Worm (Caenorhabditis elegans) whole organism, mixed stage, embryonic: ENCODE measurements around the gene C08F11.17.

Experiments used
- bed-3 ChIP-seq: fragments of 200-800 bp; sonication (Bioruptor generic); optimal IDR thresholded peaks from 3 replicates; lab custom pipeline; 2018; ENCODE audit warnings: mild to moderate bottlenecking, missing genetic modification characterization, moderate library complexity, missing compliant biosample characterization
- blmp-1 ChIP-seq: fragments of 150-350 bp; optimal IDR thresholded peaks from 2 replicates; lab custom pipeline; 2014; ENCODE audit warnings: missing biosample characterization, missing genetic modification characterization
- ceh-39 ChIP-seq: fragments of 150-350 bp; optimal IDR thresholded peaks from 2 replicates; lab custom pipeline; 2014; ENCODE audit warnings: missing biosample characterization, missing genetic modification characterization
- ceh-43 ChIP-seq: fragments of 200-800 bp; sonication (Bioruptor generic); optimal IDR thresholded peaks from 2 replicates; lab custom pipeline; 2018; ENCODE audit warnings: mild to moderate bottlenecking, missing genetic modification characterization, moderate library complexity, missing compliant biosample characterization
- ces-1 ChIP-seq: fragments of 150-350 bp; optimal IDR thresholded peaks from 2 replicates; lab custom pipeline; 2014; ENCODE audit warnings: missing biosample characterization, missing genetic modification reagents, missing genetic modification characterization
- cnd-1 ChIP-seq: fragments of 200-800 bp; sonication (Bioruptor generic); optimal IDR thresholded peaks from 2 replicates; lab custom pipeline; 2018; ENCODE audit warnings: mild to moderate bottlenecking, missing genetic modification characterization, missing compliant biosample characterization
- drap-1 ChIP-seq: fragments of 200-800 bp; sonication (Bioruptor generic); optimal IDR thresholded peaks from 3 replicates; lab custom pipeline; 2018; ENCODE audit warnings: mild to moderate bottlenecking, missing genetic modification characterization, missing compliant biosample characterization
- elt-1 ChIP-seq: sonication (generic microtip); optimal IDR thresholded peaks from 2 replicates; lab custom pipeline; 2017; ENCODE audit warnings: missing genetic modification characterization, mild to moderate bottlenecking, missing compliant biosample characterization, antibody characterized with exemption, moderate library complexity, borderline replicate concordance; ENCODE audit not compliant: insufficient read depth
- elt-3 ChIP-seq: fragments of 150-350 bp; optimal IDR thresholded peaks from 2 replicates; lab custom pipeline; 2014; ENCODE audit warnings: missing biosample characterization, missing genetic modification characterization
- flh-1 ChIP-seq: fragments of 200-800 bp; sonication (Bioruptor generic); optimal IDR thresholded peaks from 2 replicates; lab custom pipeline; 2018; ENCODE audit warnings: mild to moderate bottlenecking, missing genetic modification characterization, moderate library complexity, missing compliant biosample characterization
- ham-2 ChIP-seq: fragments of 200-800 bp; sonication (Bioruptor generic); optimal IDR thresholded peaks from 2 replicates; lab custom pipeline; 2018; ENCODE audit warnings: mild to moderate bottlenecking, missing genetic modification characterization, missing compliant biosample characterization
- hlh-1 ChIP-seq: fragments of 150-350 bp; optimal IDR thresholded peaks from 2 replicates; lab custom pipeline; 2014; ENCODE audit warnings: missing biosample characterization, missing genetic modification reagents, missing genetic modification characterization
- lin-13 ChIP-seq: fragments of 150-350 bp; optimal IDR thresholded peaks from 2 replicates; lab custom pipeline; 2014; ENCODE audit warnings: missing biosample characterization, missing genetic modification characterization
- lin-32 ChIP-seq: fragments of 200-800 bp; sonication (Bioruptor generic); optimal IDR thresholded peaks from 2 replicates; lab custom pipeline; 2018; ENCODE audit warnings: mild to moderate bottlenecking, missing genetic modification characterization, missing compliant biosample characterization
- lsy-2 ChIP-seq: fragments of 150-350 bp; optimal IDR thresholded peaks from 2 replicates; lab custom pipeline; 2014; ENCODE audit warnings: missing biosample characterization, missing genetic modification characterization
- mab-5 ChIP-seq: fragments of 150-350 bp; optimal IDR thresholded peaks from 2 replicates; lab custom pipeline; 2014; ENCODE audit warnings: missing biosample characterization, missing genetic modification characterization
- mep-1 ChIP-seq: fragments of 150-350 bp; optimal IDR thresholded peaks from 2 replicates; lab custom pipeline; 2017; ENCODE audit warnings: missing biosample characterization, missing genetic modification reagents, missing genetic modification characterization, inconsistent platforms
- mls-2 ChIP-seq: sonication (generic microtip); optimal IDR thresholded peaks from 2 replicates; lab custom pipeline; 2016; ENCODE audit warnings: mild to moderate bottlenecking, missing genetic modification characterization, moderate library complexity, missing compliant biosample characterization
- nhr-12 ChIP-seq: fragments of 150-350 bp; optimal IDR thresholded peaks from 2 replicates; lab custom pipeline; 2014; ENCODE audit warnings: missing biosample characterization, missing genetic modification characterization
- nhr-2 ChIP-seq: fragments of 150-350 bp; optimal IDR thresholded peaks from 2 replicates; lab custom pipeline; 2014; ENCODE audit warnings: missing biosample characterization, missing genetic modification characterization
- nhr-28 ChIP-seq: fragments of 150-350 bp; optimal IDR thresholded peaks from 2 replicates; lab custom pipeline; 2014; ENCODE audit warnings: missing biosample characterization, missing genetic modification characterization
- pha-4 ChIP-seq: fragments of 150-350 bp; optimal IDR thresholded peaks from 2 replicates; lab custom pipeline; 2018; ENCODE audit warnings: missing biosample characterization, missing genetic modification reagents, missing genetic modification characterization
- sem-2 ChIP-seq: fragments of 200-800 bp; sonication (Bioruptor generic); optimal IDR thresholded peaks from 2 replicates; lab custom pipeline; 2018; ENCODE audit warnings: mild to moderate bottlenecking, missing genetic modification characterization, missing compliant biosample characterization
- snpc-4 ChIP-seq: fragments of 150-350 bp; optimal IDR thresholded peaks from 2 replicates; lab custom pipeline; 2014; ENCODE audit warnings: missing biosample characterization, missing genetic modification characterization
- sptf-1 ChIP-seq: sonication (generic microtip); optimal IDR thresholded peaks from 2 replicates; lab custom pipeline; 2017; ENCODE audit warnings: mild to moderate bottlenecking, missing genetic modification characterization, moderate library complexity, missing compliant biosample characterization
- unc-120 ChIP-seq: sonication (generic microtip); optimal IDR thresholded peaks from 2 replicates; lab custom pipeline; 2017; ENCODE audit warnings: missing genetic modification characterization, missing compliant biosample characterization; ENCODE audit not compliant: poor library complexity, severe bottlenecking
- unc-39 ChIP-seq: fragments of 150-350 bp; optimal IDR thresholded peaks from 2 replicates; lab custom pipeline; 2014; ENCODE audit warnings: missing biosample characterization, missing genetic modification characterization
- unc-62 ChIP-seq: fragments of 150-350 bp; optimal IDR thresholded peaks from 2 replicates; lab custom pipeline; 2014; ENCODE audit warnings: missing biosample characterization, missing genetic modification reagents, missing genetic modification characterization
- zip-8 ChIP-seq: fragments of 150-350 bp; optimal IDR thresholded peaks from 2 replicates; lab custom pipeline; 2014; ENCODE audit warnings: missing biosample characterization, missing genetic modification characterization
- ztf-11 ChIP-seq: fragments of 150-350 bp; optimal IDR thresholded peaks from 2 replicates; lab custom pipeline; 2014; ENCODE audit warnings: missing biosample characterization, missing genetic modification characterization

Gene C08F11.17

DNA sequence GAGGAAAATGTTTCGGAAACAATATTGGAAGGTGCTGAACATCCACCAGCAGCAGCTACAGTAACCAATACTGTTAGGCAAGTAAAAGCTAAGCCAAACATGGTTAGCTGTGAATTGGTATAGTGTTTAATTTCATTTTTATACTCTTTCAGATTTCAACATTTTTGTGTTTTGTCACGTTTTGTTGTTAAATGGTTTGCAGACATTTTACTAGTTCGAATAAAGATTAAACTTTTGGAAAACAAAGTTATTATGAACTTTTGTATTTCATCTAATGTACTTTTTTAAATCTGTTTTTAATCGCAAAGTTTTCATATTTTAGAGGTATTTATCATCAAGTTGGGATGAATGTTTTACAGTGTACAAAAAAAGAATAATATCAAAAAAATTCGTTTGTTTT is at the start of gene C08F11.17:
TSS of gene C08F11.17 (minus strand) at position 101 of the 400 bp plus-strand sequence.
- no peak for TF ChIP-seq elt-3 (tag; lab: Kevin White, UChicago)
- TF ChIP-seq bed-3 (GFP tag; lab: Kevin White, UChicago) = no peak
- no peak for TF ChIP-seq ceh-39 (tag; lab: Kevin White, UChicago)

- TF ChIP-seq unc-62 (GFP tag; lab: Kevin White, UChicago) (peak; percentile 98), elt-1 (tag; lab: Kevin White, UChicago) (peak; percentile 87), unc-120 (tag; lab: Kevin White, UChicago) (peak; percentile 41), mab-5 (peak; percentile 56), elt-3 (tag; lab: Kevin White, UChicago) (no peak)
Observed at ce11 chrIV:13699384-13699788, 49.2 kb upstream of the C08F11.17 start.

DNA sequence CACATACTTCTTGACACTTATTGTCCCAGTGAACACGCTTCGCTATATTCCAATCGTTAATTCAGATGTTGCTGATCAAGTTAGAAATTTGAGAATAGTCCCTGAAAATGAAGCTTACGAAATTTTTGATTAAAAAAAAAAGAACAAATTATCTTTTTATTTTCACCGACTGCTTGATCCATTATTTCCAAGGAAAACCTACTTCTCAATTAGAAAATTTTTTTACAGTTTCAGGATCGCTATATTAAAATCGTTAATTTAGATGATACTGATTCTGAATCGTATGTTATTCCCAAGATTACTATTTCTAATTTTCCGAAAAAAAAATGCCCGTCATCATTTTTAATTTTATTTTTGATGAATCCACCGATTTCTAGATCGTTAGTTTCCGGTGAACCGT is 48.5 kb upstream of the C08F11.17 start, which contains the start of gene T23G4.127:
TSS of gene T23G4.127 (minus strand) at position 101 of the 400 bp plus-strand sequence.
- TF ChIP-seq snpc-4 (tag; lab: Kevin White, UChicago) (no peak), ham-2 (GFP tag; lab: Kevin White, UChicago) (no peak), blmp-1 (tag; lab: Kevin White, UChicago) (no peak), elt-1 (tag; lab: Kevin White, UChicago) (no peak), drap-1 (GFP tag; lab: Kevin White, UChicago) (no peak), mep-1 (tag; lab: Kevin White, UChicago) (no peak), lsy-2 (no peak), lin-32 (GFP tag; lab: Kevin White, UChicago) (no peak), mls-2 (tag; lab: Kevin White, UChicago) (no peak), sptf-1 (tag; lab: Kevin White, UChicago) (no peak), bed-3 (GFP tag; lab: Kevin White, UChicago) (no peak), ces-1 (GFP tag; lab: Kevin White, UChicago) (no peak), elt-3 (tag; lab: Kevin White, UChicago) (no peak), flh-1 (GFP tag; lab: Kevin White, UChicago) (no peak), unc-39 (tag; lab: Kevin White, UChicago) (no peak), ztf-11 (tag; lab: Kevin White, UChicago) (no peak), sem-2 (GFP tag; lab: Kevin White, UChicago) (no peak), cnd-1 (tag; lab: Kevin White, UChicago) (no peak), zip-8 (tag; lab: Kevin White, UChicago) (no peak)
- TF ChIP-seq, all 35 proteins: peak for 0

DNA sequence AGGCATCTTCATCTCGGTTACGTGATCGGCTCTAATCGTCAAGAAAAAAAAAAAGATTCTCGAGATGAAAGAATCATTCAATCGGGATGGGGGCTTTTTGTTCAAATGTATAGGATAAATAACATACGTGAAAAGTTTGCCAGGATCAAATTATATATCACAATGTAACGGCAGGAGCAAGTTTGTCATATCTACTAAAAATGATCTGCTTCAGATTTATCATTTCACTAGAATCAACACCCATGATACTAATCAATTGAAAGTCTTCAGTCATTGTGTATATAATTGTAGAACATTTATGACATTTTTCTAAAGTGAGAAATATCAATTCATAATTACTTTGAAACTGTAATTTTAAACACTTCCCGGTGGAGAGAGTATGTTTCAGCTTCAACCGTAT is 46.8 kb upstream of the C08F11.17 start:
- TF ChIP-seq nhr-28 (tag; lab: Kevin White, UChicago) (no peak), ceh-43 (GFP tag; lab: Kevin White, UChicago) (no peak), lsy-2 (no peak), ham-2 (GFP tag; lab: Kevin White, UChicago) (no peak), lin-13 (tag; lab: Kevin White, UChicago) (no peak), nhr-12 (tag; lab: Kevin White, UChicago) (no peak), zip-8 (tag; lab: Kevin White, UChicago) (no peak), drap-1 (GFP tag; lab: Kevin White, UChicago) (no peak), unc-120 (tag; lab: Kevin White, UChicago) (no peak), flh-1 (GFP tag; lab: Kevin White, UChicago) (no peak), ces-1 (GFP tag; lab: Kevin White, UChicago) (no peak), elt-3 (tag; lab: Kevin White, UChicago) (no peak), unc-62 (GFP tag; lab: Kevin White, UChicago) (no peak), ztf-11 (tag; lab: Kevin White, UChicago) (no peak), unc-39 (tag; lab: Kevin White, UChicago) (no peak), mab-5 (no peak)
- TF ChIP-seq, all 35 proteins: peak for 0

DNA sequence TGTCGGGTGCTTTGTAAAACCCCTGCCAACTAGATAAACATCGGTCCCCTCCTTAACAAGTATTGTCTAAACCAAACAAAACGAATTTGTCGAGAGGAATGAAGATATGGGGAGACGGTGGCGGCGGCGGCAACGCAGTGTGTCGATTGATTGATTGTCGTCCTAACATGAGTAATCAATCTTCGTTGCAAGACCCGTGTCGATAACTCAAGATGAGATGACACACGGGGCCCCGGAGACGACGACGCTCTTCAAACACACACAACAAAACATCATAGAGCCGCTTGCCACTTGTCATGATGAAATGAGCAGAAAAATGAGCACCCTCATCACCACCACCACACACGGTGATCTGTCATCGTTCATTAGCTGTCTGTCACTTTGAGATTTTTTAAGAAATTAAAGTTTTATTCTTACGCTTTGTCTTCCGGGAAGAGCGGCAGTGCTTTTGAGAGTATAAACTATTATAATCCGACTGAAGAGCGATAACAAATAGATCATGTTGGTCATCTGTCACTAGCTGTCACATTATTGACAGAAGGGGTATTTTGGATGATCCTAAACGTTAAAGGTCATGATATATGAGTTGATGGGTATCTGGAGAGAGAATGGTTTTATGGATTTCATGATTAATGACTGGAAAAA is 45.7 kb upstream of the C08F11.17 start:
- TF ChIP-seq unc-120 (tag; lab: Kevin White, UChicago) = peak; percentile 33
- TF ChIP-seq mab-5 = peak; percentile 70
- no peak for TF ChIP-seq pha-4
- TF ChIP-seq elt-1 (tag; lab: Kevin White, UChicago) = peak; percentile 29
- peak; percentile 82 for TF ChIP-seq nhr-2 (tag; lab: Kevin White, UChicago)
- peak; percentile 44 for TF ChIP-seq hlh-1
- no peak for TF ChIP-seq blmp-1 (tag; lab: Kevin White, UChicago)
- peak; percentile 99 for TF ChIP-seq unc-62 (GFP tag; lab: Kevin White, UChicago)
- TF ChIP-seq, all 35 proteins: peak for 6
